Fruit fly (Drosophila melanogaster) whole organism, embryonic: Measurements from ENCODE around the gene CG12112.

ENCODE experiments used
- Asciz ChIP-seq: fragments of 200-800 bp; sonication (Bioruptor generic); optimal IDR thresholded peaks from 2 replicates; lab custom pipeline; 2017; ENCODE audit warnings: missing biosample characterization, mild to moderate bottlenecking, missing genetic modification characterization, missing genetic modification reagents
- Atf6 ChIP-seq: fragments of 200-800 bp; sonication (Bioruptor generic); IDR thresholded peaks from 2 replicates; pipeline ENCODE4 v1.3.6; 2022; ENCODE audit warnings: missing biosample characterization, missing genetic modification characterization
- B-H1 ChIP-seq: fragments of 200-800 bp; sonication (Bioruptor generic); IDR thresholded peaks from 3 replicates; pipeline ENCODE4 v1.3.6; 2022; ENCODE audit warnings: missing biosample characterization, missing genetic modification characterization
- BtbVII ChIP-seq: fragments of 200-800 bp; sonication (Bioruptor generic); optimal IDR thresholded peaks from 3 replicates; lab custom pipeline; 2017; ENCODE audit warnings: missing biosample characterization, mild to moderate bottlenecking, missing genetic modification characterization
- CG1024 ChIP-seq: fragments of 200-800 bp; sonication (Bioruptor generic); IDR thresholded peaks from 2 replicates; pipeline ENCODE4 v1.3.6; 2022; ENCODE audit warnings: missing biosample characterization, missing genetic modification characterization
- CG10321 ChIP-seq: fragments of 200-800 bp; sonication (Bioruptor generic); IDR thresholded peaks from 2 replicates; pipeline ENCODE4 v1.3.6; 2022; ENCODE audit warnings: missing biosample characterization, missing genetic modification characterization
- CG10366 ChIP-seq: fragments of 200-800 bp; sonication (Bioruptor generic); IDR thresholded peaks from 2 replicates; pipeline ENCODE4 v1.3.6; 2022; ENCODE audit warnings: missing biosample characterization, missing genetic modification characterization
- CG10462 ChIP-seq: fragments of 200-800 bp; sonication (Bioruptor generic); optimal IDR thresholded peaks from 2 replicates; lab custom pipeline; 2016; ENCODE audit warnings: missing biosample characterization, missing genetic modification characterization
- CG11093 ChIP-seq: fragments of 200-800 bp; sonication (Bioruptor generic); IDR thresholded peaks from 3 replicates; pipeline ENCODE4 v1.3.6; 2022; ENCODE audit warnings: missing biosample characterization, missing genetic modification characterization
- CG11504 ChIP-seq: fragments of 200-800 bp; sonication (Bioruptor generic); optimal IDR thresholded peaks from 3 replicates; lab custom pipeline; 2019; ENCODE audit warnings: missing biosample characterization, mild to moderate bottlenecking, missing genetic modification characterization, moderate library complexity
- CG14441 ChIP-seq: fragments of 200-800 bp; sonication (Bioruptor generic); IDR thresholded peaks from 2 replicates; pipeline ENCODE4 v1.3.6; 2022; ENCODE audit warnings: missing biosample characterization, missing genetic modification characterization
- CG15011 ChIP-seq: fragments of 200-800 bp; sonication (Bioruptor generic); optimal IDR thresholded peaks from 3 replicates; lab custom pipeline; 2018; ENCODE audit warnings: missing biosample characterization, mild to moderate bottlenecking, missing genetic modification characterization
- CG17361 ChIP-seq: fragments of 200-800 bp; sonication (Bioruptor generic); IDR thresholded peaks from 3 replicates; pipeline ENCODE4 v1.3.6; 2022; ENCODE audit warnings: missing biosample characterization, missing genetic modification characterization
- CG18599 ChIP-seq: fragments of 200-800 bp; sonication (Bioruptor generic); optimal IDR thresholded peaks from 3 replicates; lab custom pipeline; 2017; ENCODE audit warnings: missing biosample characterization, missing genetic modification characterization, mild to moderate bottlenecking, moderate library complexity, missing genetic modification reagents
- CG18619 ChIP-seq: fragments of 200-800 bp; sonication (Bioruptor generic); optimal IDR thresholded peaks from 3 replicates; lab custom pipeline; 2017; ENCODE audit warnings: missing biosample characterization, mild to moderate bottlenecking, missing genetic modification characterization
- CG2120 ChIP-seq: fragments of 200-800 bp; sonication (Bioruptor generic); optimal IDR thresholded peaks from 3 replicates; lab custom pipeline; 2016; ENCODE audit warnings: missing biosample characterization, missing genetic modification characterization
- CG34422 ChIP-seq: fragments of 200-800 bp; sonication (Bioruptor generic); IDR thresholded peaks from 3 replicates; pipeline ENCODE4 v1.3.6; 2022; ENCODE audit warnings: missing biosample characterization, missing genetic modification characterization
- CG3995 ChIP-seq: fragments of 200-800 bp; sonication (Bioruptor generic); optimal IDR thresholded peaks from 3 replicates; lab custom pipeline; 2016; ENCODE audit warnings: missing biosample characterization, missing genetic modification characterization
- CG4820 ChIP-seq: fragments of 200-800 bp; sonication (Bioruptor generic); optimal IDR thresholded peaks from 3 replicates; lab custom pipeline; 2016; ENCODE audit warnings: missing biosample characterization, missing genetic modification characterization
- CG7271 ChIP-seq: fragments of 200-800 bp; sonication (Bioruptor generic); optimal IDR thresholded peaks from 2 replicates; lab custom pipeline; 2018; ENCODE audit warnings: missing biosample characterization, mild to moderate bottlenecking, missing genetic modification characterization, moderate library complexity
- CG7786 ChIP-seq: fragments of 200-800 bp; sonication (Bioruptor generic); optimal IDR thresholded peaks from 2 replicates; lab custom pipeline; 2016; ENCODE audit warnings: missing biosample characterization, missing genetic modification characterization
- CG7963 ChIP-seq: fragments of 200-800 bp; sonication (Bioruptor generic); IDR thresholded peaks from 3 replicates; pipeline ENCODE4 v1.3.6; 2022; ENCODE audit warnings: missing biosample characterization, missing genetic modification characterization; ENCODE audit not compliant: partially characterized antibody
- CG7987 ChIP-seq: fragments of 200-800 bp; sonication (Bioruptor generic); optimal IDR thresholded peaks from 2 replicates; lab custom pipeline; 2018; ENCODE audit warnings: missing biosample characterization, mild to moderate bottlenecking, missing genetic modification characterization, moderate library complexity
- CG9797 ChIP-seq: fragments of 200-800 bp; sonication (Bioruptor generic); optimal IDR thresholded peaks from 3 replicates; lab custom pipeline; 2018; ENCODE audit warnings: missing biosample characterization, mild to moderate bottlenecking, missing genetic modification characterization
- Dfd ChIP-seq, 2 experiments: fragments of >200 bp; optimal IDR thresholded peaks; 2 replicates each; lab custom pipeline; 2017; ENCODE audit warnings: missing biosample characterization in 2 of 2, missing genetic modification characterization in 2 of 2
- Fer1 ChIP-seq: fragments of 200-800 bp; sonication (Bioruptor generic); optimal IDR thresholded peaks from 2 replicates; lab custom pipeline; 2017; ENCODE audit warnings: missing biosample characterization, mild to moderate bottlenecking, missing genetic modification characterization
- HLHmδ ChIP-seq: fragments of 200-800 bp; sonication (Bioruptor generic); optimal IDR thresholded peaks from 2 replicates; lab custom pipeline; 2018; ENCODE audit warnings: missing biosample characterization, mild to moderate bottlenecking, missing genetic modification characterization, moderate library complexity
- Med ChIP-seq: fragments of 200-800 bp; sonication (Bioruptor generic); peaks from one replicate; lab custom pipeline; 2016; ENCODE audit warnings: missing biosample characterization, missing genetic modification characterization, mild to moderate bottlenecking, inconsistent platforms, moderate library complexity
- Mrtf ChIP-seq: fragments of 200-800 bp; sonication (Bioruptor generic); IDR thresholded peaks from 3 replicates; pipeline ENCODE4 v1.3.6; 2022; ENCODE audit warnings: missing biosample characterization, missing genetic modification characterization
- NC2β ChIP-seq: fragments of 200-800 bp; sonication (Bioruptor generic); optimal IDR thresholded peaks from 2 replicates; lab custom pipeline; 2016; ENCODE audit warnings: missing biosample characterization, missing genetic modification characterization
- NK7.1 ChIP-seq: fragments of 200-800 bp; sonication (Bioruptor generic); optimal IDR thresholded peaks from 3 replicates; lab custom pipeline; 2016; ENCODE audit warnings: missing biosample characterization, missing genetic modification characterization
- Pdp1 ChIP-seq, 2 experiments: fragments of 200-800 bp; sonication (Bioruptor generic); optimal IDR thresholded peaks; 3 replicates each; lab custom pipeline; 2016; ENCODE audit warnings: missing biosample characterization in 2 of 2, missing genetic modification characterization in 2 of 2, mild to moderate bottlenecking in 1 of 2, moderate library complexity in 1 of 2
- Rx ChIP-seq: fragments of 200-800 bp; sonication (Bioruptor generic); IDR thresholded peaks from 2 replicates; pipeline ENCODE4 v1.3.6; 2022; ENCODE audit warnings: missing biosample characterization, missing genetic modification characterization
- Scr ChIP-seq: fragments of 200-800 bp; sonication (Bioruptor generic); IDR thresholded peaks from 2 replicates; pipeline ENCODE4 v1.3.6; 2022; ENCODE audit warnings: missing biosample characterization, missing genetic modification characterization; ENCODE audit not compliant: partially characterized antibody
- YL-1 ChIP-seq: fragments of 200-800 bp; sonication (Bioruptor generic); optimal IDR thresholded peaks from 3 replicates; lab custom pipeline; 2017; ENCODE audit warnings: missing biosample characterization, mild to moderate bottlenecking, missing genetic modification characterization
- abd-A ChIP-seq: fragments of 200-800 bp; sonication (Bioruptor generic); optimal IDR thresholded peaks from 3 replicates; lab custom pipeline; 2019; ENCODE audit warnings: missing biosample characterization, mild to moderate bottlenecking, missing genetic modification characterization, moderate library complexity
- caup ChIP-seq: fragments of 200-800 bp; sonication (Bioruptor generic); optimal IDR thresholded peaks from 3 replicates; lab custom pipeline; 2017; ENCODE audit warnings: missing biosample characterization, mild to moderate bottlenecking, missing genetic modification characterization, moderate library complexity; ENCODE audit not compliant: severe bottlenecking
- crol ChIP-seq: fragments of 200-800 bp; sonication (Bioruptor generic); IDR thresholded peaks from 2 replicates; pipeline ENCODE4 v1.3.6; 2022; ENCODE audit warnings: missing biosample characterization, missing genetic modification characterization
- dan ChIP-seq: fragments of 200-800 bp; sonication (Bioruptor generic); IDR thresholded peaks from 2 replicates; pipeline ENCODE4 v1.3.6; 2022; ENCODE audit warnings: missing biosample characterization, missing genetic modification characterization
- emc ChIP-seq: fragments of 200-800 bp; sonication (Bioruptor generic); optimal IDR thresholded peaks from 2 replicates; lab custom pipeline; 2016; ENCODE audit warnings: missing biosample characterization, missing genetic modification characterization
- ewg ChIP-seq: fragments of 200-800 bp; sonication (Bioruptor generic); optimal IDR thresholded peaks from 3 replicates; lab custom pipeline; 2017; ENCODE audit warnings: mild to moderate bottlenecking, missing biosample characterization, missing genetic modification reagents, missing genetic modification characterization
- gem ChIP-seq: fragments of 200-800 bp; sonication (Bioruptor generic); optimal IDR thresholded peaks from 2 replicates; lab custom pipeline; 2019; ENCODE audit warnings: missing biosample characterization, mild to moderate bottlenecking, missing genetic modification characterization, moderate library complexity
- grn ChIP-seq: fragments of 200-800 bp; sonication (Bioruptor generic); optimal IDR thresholded peaks from 3 replicates; lab custom pipeline; 2017; ENCODE audit warnings: missing biosample characterization, missing genetic modification characterization
- lbe ChIP-seq: fragments of 200-800 bp; sonication (Bioruptor generic); optimal IDR thresholded peaks from 2 replicates; lab custom pipeline; 2016; ENCODE audit warnings: missing biosample characterization, mild to moderate bottlenecking, missing genetic modification characterization
- mam ChIP-seq: fragments of 200-800 bp; sonication (Bioruptor generic); optimal IDR thresholded peaks from 3 replicates; lab custom pipeline; 2016; ENCODE audit warnings: missing biosample characterization, missing genetic modification characterization
- peb ChIP-seq: fragments of 200-800 bp; sonication (Bioruptor generic); IDR thresholded peaks from 2 replicates; pipeline ENCODE4 v1.3.6; 2022; ENCODE audit warnings: missing biosample characterization, missing genetic modification characterization
- phol ChIP-seq: fragments of 200-800 bp; sonication (Bioruptor generic); optimal IDR thresholded peaks from 3 replicates; lab custom pipeline; 2018; ENCODE audit warnings: missing biosample characterization, mild to moderate bottlenecking, missing genetic modification characterization, moderate library complexity
- prd ChIP-seq, 3 experiments: fragments of >200 bp in 2 of 3; fragments of 200-800 bp in 1 of 3; sonication (Bioruptor generic) in 1 of 3; optimal IDR thresholded peaks in 2 of 3; IDR thresholded peaks in 1 of 3; 2 replicates in 2 of 3; 3 replicates in 1 of 3; pipeline versions ENCODE4 v1.3.6 to Lab custom; 2017 to 2022; ENCODE audit warnings: missing biosample characterization in 1 of 3, missing genetic modification characterization in 1 of 3
- slp2 ChIP-seq: fragments of 200-800 bp; sonication (Bioruptor generic); optimal IDR thresholded peaks from 2 replicates; lab custom pipeline; 2016; ENCODE audit warnings: missing biosample characterization, missing genetic modification characterization
- trem ChIP-seq: fragments of 200-800 bp; optimal IDR thresholded peaks from 3 replicates; lab custom pipeline; 2019; ENCODE audit warnings: missing biosample characterization, mild to moderate bottlenecking, missing genetic modification characterization, moderate library complexity

CG12112 gene

DNA sequence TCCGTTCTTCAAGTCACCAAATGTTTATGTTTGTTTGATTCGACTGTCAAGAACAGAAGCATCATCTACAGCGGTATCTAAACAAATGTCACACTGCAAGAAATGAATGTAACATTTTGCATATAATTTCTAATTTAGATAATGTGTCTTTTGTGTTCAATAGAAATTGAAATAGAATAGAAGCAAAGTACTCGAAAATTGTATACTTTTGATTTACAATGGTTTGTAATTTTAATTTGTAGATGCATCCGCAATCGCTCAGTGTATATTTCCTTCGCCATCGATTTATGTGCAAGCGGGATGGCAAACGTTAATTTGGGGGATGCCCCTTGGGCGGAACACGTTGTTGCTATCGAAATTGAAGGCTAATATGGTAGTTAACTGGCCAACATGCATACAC, 21.8 kb downstream of the CG12112 start (continued):
- TF ChIP-seq CG7987 (peak; percentile 8), Mrtf (GFP tag; lab: Robert Waterston, UW) (peak; percentile 56; the same call in 1 of the 3 replicates), mam (GFP tag; lab: Kevin White, UChicago) (peak; percentile 48), Fer1 (GFP tag; lab: Kevin White, UChicago) (peak; percentile 68), caup (peak; percentile 15), emc (GFP tag; lab: Kevin White, UChicago) (no peak), HLHmδ (GFP tag; lab: Kevin White, UChicago) (no peak), CG14441 (peak; percentile 64), grn (GFP tag; lab: Kevin White, UChicago) (no peak), Dfd (GFP tag; optimal IDR thresholded peaks at IDR 0.05; lab: Kevin White, UChicago) (no peak), Rx (GFP tag; lab: Robert Waterston, UW) (no peak), Pdp1 (GFP tag; optimal IDR thresholded peaks at IDR 0.05; lab: Kevin White, UChicago) (peak; percentile 61), CG11504 (tag; lab: Kevin White, UChicago) (peak; percentile 85), CG18599 (peak; percentile 75), dan (GFP tag; lab: Robert Waterston, UW) (no peak), lbe (GFP tag; lab: Kevin White, UChicago) (no peak), CG7271 (no peak), Med (GFP tag; lab: Kevin White, UChicago) (peak; percentile 87), BtbVII (GFP tag; lab: Kevin White, UChicago) (peak; percentile 67), trem (peak; percentile 39), CG17361 (0 out of 3 replicates have a peak, but pooled peaks have one; percentile 32), prd (optimal IDR thresholded peaks at IDR 0.05; lab: Kevin White, UChicago) (no peak), prd (GFP tag; IDR thresholded peaks at IDR 0.05; lab: Robert Waterston, UW) (peak; percentile 69), CG18619 (GFP tag; lab: Kevin White, UChicago) (peak; percentile 7), CG10462 (peak; percentile 28), abd-A (tag; lab: Kevin White, UChicago) (no peak), slp2 (peak; percentile 61), CG9797 (GFP tag; lab: Kevin White, UChicago) (no peak), B-H1 (peak; percentile 22; the same call in 1 of the 3 replicates), CG1024 (peak; percentile 56; the same call in 1 of the 2 replicates), CG10366 (GFP tag; lab: Robert Waterston, UW) (peak; percentile 50), CG15011 (GFP tag; lab: Kevin White, UChicago) (peak; percentile 13), CG2120 (GFP tag; lab: Kevin White, UChicago) (peak; percentile 61), phol (tag; lab: Kevin White, UChicago) (peak; percentile 68), gem (tag; lab: Kevin White, UChicago) (peak; percentile 79), peb (GFP tag; lab: Robert Waterston, UW) (no peak), YL-1 (GFP tag; lab: Kevin White, UChicago) (no peak), CG34422 (GFP tag; lab: Robert Waterston, UW) (peak; percentile 73; the same call in 2 of the 3 replicates), CG4820 (GFP tag; lab: Kevin White, UChicago) (peak; percentile 63), ewg (peak; percentile 34), crol (no peak), NC2β (GFP tag; lab: Kevin White, UChicago) (peak; percentile 43), CG7963 (GFP tag; lab: Robert Waterston, UW) (no peak), CG3995 (GFP tag; lab: Kevin White, UChicago) (no peak), CG11093 (peak; percentile 47; the same call in 1 of the 3 replicates), NK7.1 (GFP tag; lab: Kevin White, UChicago) (peak; percentile 7), Atf6 (GFP tag; lab: Robert Waterston, UW) (peak; percentile 55), Asciz (GFP tag; lab: Kevin White, UChicago) (peak; percentile 12), CG10321 (GFP tag; lab: Robert Waterston, UW) (no peak), Scr (GFP tag; lab: Robert Waterston, UW) (no peak), CG7786 (GFP tag; lab: Kevin White, UChicago) (peak; percentile 9)
